Worm (Caenorhabditis elegans) whole organism, late embryonic: ENCODE measurements around the gene sru-13.

ENCODE experiments used
- T23F11.4 ChIP-seq: fragments of 200-800 bp; sonication (Bioruptor generic); optimal IDR thresholded peaks from 2 replicates; lab custom pipeline; 2018; ENCODE audit warnings: mild to moderate bottlenecking, missing genetic modification characterization, missing compliant biosample characterization
- ceh-14 ChIP-seq: sonication (generic microtip); optimal IDR thresholded peaks from 2 replicates; lab custom pipeline; 2016; ENCODE audit warnings: missing genotype, missing genetic modification characterization, missing compliant biosample characterization
- dve-1 ChIP-seq: sonication (generic microtip); optimal IDR thresholded peaks from 2 replicates; lab custom pipeline; 2017; ENCODE audit warnings: antibody characterized with exemption, mild to moderate bottlenecking, missing genetic modification characterization, missing compliant biosample characterization
- elt-2 ChIP-seq: sonication (generic microtip); optimal IDR thresholded peaks from 2 replicates; lab custom pipeline; 2016; ENCODE audit warnings: missing genetic modification reagents, missing genetic modification characterization, missing compliant biosample characterization
- elt-4 ChIP-seq: sonication (generic microtip); optimal IDR thresholded peaks from 2 replicates; lab custom pipeline; 2016; ENCODE audit warnings: missing genetic modification characterization, missing compliant biosample characterization
- eyg-1 ChIP-seq: sonication (generic microtip); optimal IDR thresholded peaks from 2 replicates; lab custom pipeline; 2016; ENCODE audit warnings: missing genotype, missing genetic modification characterization, missing compliant biosample characterization
- fkh-10 ChIP-seq: fragments of 150-350 bp; optimal IDR thresholded peaks from 2 replicates; lab custom pipeline; 2014; ENCODE audit warnings: missing biosample characterization, missing genetic modification reagents, missing genetic modification characterization
- gmeb-2 ChIP-seq: sonication (generic microtip); optimal IDR thresholded peaks from 2 replicates; lab custom pipeline; 2016; ENCODE audit warnings: missing genetic modification characterization, inconsistent platforms, missing compliant biosample characterization
- lin-11 ChIP-seq: fragments of 200-800 bp; sonication (Bioruptor generic); optimal IDR thresholded peaks from 2 replicates; lab custom pipeline; 2018; ENCODE audit warnings: mild to moderate bottlenecking, missing genetic modification characterization, missing compliant biosample characterization
- mec-3 ChIP-seq: sonication (generic microtip); optimal IDR thresholded peaks from 2 replicates; lab custom pipeline; 2016; ENCODE audit warnings: borderline replicate concordance, missing genetic modification characterization, missing compliant biosample characterization
- nfya-1 ChIP-seq: sonication (generic microtip); optimal IDR thresholded peaks from 2 replicates; lab custom pipeline; 2017; ENCODE audit warnings: missing genetic modification characterization, mild to moderate bottlenecking, missing compliant biosample characterization, antibody characterized with exemption, moderate library complexity
- pag-3 ChIP-seq: sonication (generic microtip); optimal IDR thresholded peaks from 2 replicates; lab custom pipeline; 2016; ENCODE audit warnings: missing compliant biosample characterization, missing genetic modification characterization, borderline replicate concordance
- pros-1 ChIP-seq: fragments of 150-350 bp; optimal IDR thresholded peaks from 2 replicates; lab custom pipeline; 2014; ENCODE audit warnings: missing biosample characterization, missing genetic modification reagents, missing genetic modification characterization
- ztf-16 ChIP-seq: sonication (generic microtip); optimal IDR thresholded peaks from 2 replicates; lab custom pipeline; 2017; ENCODE audit warnings: missing genetic modification characterization, missing compliant biosample characterization

- no peak for TF ChIP-seq elt-2 (tag; lab: Kevin White, UChicago)
- no peak for TF ChIP-seq pag-3 (tag; lab: Kevin White, UChicago)
- no peak for TF ChIP-seq lin-11 (tag; lab: Kevin White, UChicago)
- TF ChIP-seq ceh-14 (tag; lab: Kevin White, UChicago) = no peak
- no peak for TF ChIP-seq nfya-1 (tag; lab: Kevin White, UChicago)
- TF ChIP-seq mec-3 = no peak
- TF ChIP-seq eyg-1 (tag; lab: Kevin White, UChicago) = no peak
- TF ChIP-seq fkh-10 (GFP tag; lab: Kevin White, UChicago) = no peak
- TF ChIP-seq ztf-16 (tag; lab: Kevin White, UChicago) = no peak
- no peak for TF ChIP-seq dve-1 (tag; lab: Kevin White, UChicago)
- no peak for TF ChIP-seq T23F11.4
- no peak for TF ChIP-seq elt-4 (tag; lab: Kevin White, UChicago)
- TF ChIP-seq pros-1 (tag; lab: Kevin White, UChicago) = no peak
- TF ChIP-seq gmeb-2 (tag; lab: Kevin White, UChicago) = no peak
Observed at ce11 chrIV:12542011-12542410, 19.6 kb upstream of the sru-13 start, which contains the start of gene ham-1.
